Fruit fly (Drosophila melanogaster): ENCODE results near the gene CG33223.

Gene CG33223

DNA sequence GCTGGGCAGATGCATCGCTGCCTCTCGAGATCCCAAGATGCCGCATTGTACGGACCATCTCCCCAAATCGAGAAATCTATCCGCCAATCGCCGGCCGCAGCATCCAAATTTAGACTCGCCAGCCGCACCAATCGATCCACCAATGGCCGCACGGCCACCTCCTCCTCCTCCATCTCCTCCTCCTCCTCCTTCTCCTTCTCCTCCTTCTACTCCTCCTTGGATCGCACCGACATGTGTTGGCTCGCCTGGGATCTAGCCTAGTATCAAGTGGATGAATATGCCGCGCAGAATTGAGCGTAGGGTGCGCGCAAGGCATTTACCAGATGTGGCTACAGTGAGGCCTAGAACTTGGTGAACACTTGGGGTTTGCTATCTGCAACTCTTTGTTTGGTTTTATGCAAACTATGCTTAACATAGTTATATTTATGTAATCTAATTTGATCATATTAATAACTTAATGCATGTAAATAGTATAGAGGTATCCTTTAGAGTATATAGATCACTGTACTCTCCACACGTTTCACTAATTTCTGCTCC lies 28.6 kb downstream of the CG33223 start, which contains the start of gene org-1 (continued):
- no peak for TF ChIP-seq vnd (GFP tag; IDR thresholded peaks at IDR 0.05; ENCODE audit: partially characterized antibody)
- peak; percentile 89 to 95 for TF ChIP-seq dpn (GFP tag; optimal IDR thresholded peaks at IDR 0.05)
- TF ChIP-seq CG14050 (GFP tag; IDR thresholded peaks at IDR 0.05): peak; percentile 95
- peak; percentile 90 for TF ChIP-seq CG12155 (GFP tag; optimal IDR thresholded peaks at IDR 0.05)
- TF ChIP-seq CG2116 (GFP tag; optimal IDR thresholded peaks at IDR 0.05): peak; percentile 52
- no peak for TF ChIP-seq abd-A (tag; optimal IDR thresholded peaks at IDR 0.05)
- peak; percentile 96 for TF ChIP-seq CG9817 (tag; optimal IDR thresholded peaks at IDR 0.05)
- peak; percentile 86 for TF ChIP-seq CG2120 (GFP tag; optimal IDR thresholded peaks at IDR 0.05)
- no peak for TF ChIP-seq CG34224 (GFP tag; IDR thresholded peaks at IDR 0.05; ENCODE audit: partially characterized antibody)
- no peak for TF ChIP-seq sna (GFP tag; IDR thresholded peaks at IDR 0.05; ENCODE audit: partially characterized antibody)
- peak; percentile 94 for TF ChIP-seq NfI (GFP tag; optimal IDR thresholded peaks at IDR 0.05)
- peak; percentile 51 for TF ChIP-seq vfl (GFP tag; optimal IDR thresholded peaks at IDR 0.05)
- no peak for TF ChIP-seq lov (optimal IDR thresholded peaks at IDR 0.05)
- TF ChIP-seq lov (GFP tag; IDR thresholded peaks at IDR 0.05): peak; percentile 99
- TF ChIP-seq aop (GFP tag; IDR thresholded peaks at IDR 0.05): peak; percentile 93
- peak; percentile 98 for TF ChIP-seq CG15696 (tag; optimal IDR thresholded peaks at IDR 0.05)
- TF ChIP-seq CTCF (GFP tag; optimal IDR thresholded peaks at IDR 0.05): peak; percentile 58
- peak; percentile 93 for TF ChIP-seq CG1233 (GFP tag; optimal IDR thresholded peaks at IDR 0.05)
- TF ChIP-seq Dbx (GFP tag; IDR thresholded peaks at IDR 0.05): peak; percentile 94
- TF ChIP-seq row (GFP tag; IDR thresholded peaks at IDR 0.05): peak; percentile 99
- TF ChIP-seq CG11085 (GFP tag; IDR thresholded peaks at IDR 0.05): peak; percentile 93
- TF ChIP-seq CG10959 (GFP tag; IDR thresholded peaks at IDR 0.05): peak; percentile 99
- peak; percentile 93 for TF ChIP-seq CG10209 (GFP tag; optimal IDR thresholded peaks at IDR 0.05)
- peak; percentile 58 for TF ChIP-seq lbe (GFP tag; optimal IDR thresholded peaks at IDR 0.05)
- TF ChIP-seq bowl (GFP tag; IDR thresholded peaks at IDR 0.05): peak; percentile 93
- TF ChIP-seq Ssrp (tag; optimal IDR thresholded peaks at IDR 0.05): peak; percentile 96
- peak; percentile 98 for TF ChIP-seq dan (GFP tag; IDR thresholded peaks at IDR 0.05)
- peak; percentile 86 for TF ChIP-seq CG31441 (GFP tag; IDR thresholded peaks at IDR 0.05)
- TF ChIP-seq cg (GFP tag; optimal IDR thresholded peaks at IDR 0.05): no peak
- peak; percentile 85 for TF ChIP-seq kay (GFP tag; optimal IDR thresholded peaks at IDR 0.05)
- peak; percentile 97 for TF ChIP-seq E2f1 (GFP tag; IDR thresholded peaks at IDR 0.05)
- peak; percentile 99 for TF ChIP-seq CG34422 (GFP tag; IDR thresholded peaks at IDR 0.05)
- no peak for TF ChIP-seq nerfin-2 (GFP tag; IDR thresholded peaks at IDR 0.05; ENCODE audit: partially characterized antibody)
- TF ChIP-seq sc (optimal IDR thresholded peaks at IDR 0.05): no peak
- peak; percentile 93 for TF ChIP-seq sc (GFP tag; optimal IDR thresholded peaks at IDR 0.05)
- TF ChIP-seq CG4730 (GFP tag; IDR thresholded peaks at IDR 0.05): peak; percentile 97
- peak; percentile 97 for TF ChIP-seq sens-2 (GFP tag; IDR thresholded peaks at IDR 0.05)
- peak; percentile 87 for TF ChIP-seq Fer1 (GFP tag; optimal IDR thresholded peaks at IDR 0.05)
- no peak for TF ChIP-seq chinmo (GFP tag; IDR thresholded peaks at IDR 0.05; ENCODE audit: partially characterized antibody)
- peak; percentile 64 for TF ChIP-seq stwl (tag; optimal IDR thresholded peaks at IDR 0.05)
- peak; percentile 46 for TF ChIP-seq Bdp1 (GFP tag; optimal IDR thresholded peaks at IDR 0.05)
- TF ChIP-seq CG17385 (GFP tag; optimal IDR thresholded peaks at IDR 0.05): peak; percentile 90
- TF ChIP-seq CG17361 (GFP tag; IDR thresholded peaks at IDR 0.05): peak; percentile 93
- TF ChIP-seq Atf-2 (GFP tag; optimal IDR thresholded peaks at IDR 0.05): peak; percentile 80
- peak; percentile 79 for TF ChIP-seq slou (GFP tag; optimal IDR thresholded peaks at IDR 0.05)
- TF ChIP-seq ato (GFP tag; IDR thresholded peaks at IDR 0.05; ENCODE audit: partially characterized antibody): no peak
- no peak for TF ChIP-seq pita (GFP tag; optimal IDR thresholded peaks at IDR 0.05)
- TF ChIP-seq ci (GFP tag; IDR thresholded peaks at IDR 0.05): peak; percentile 98
- peak; percentile 93 for TF ChIP-seq Ravus (GFP tag; IDR thresholded peaks at IDR 0.05)
- peak; percentile 97 for TF ChIP-seq CG2712 (tag; optimal IDR thresholded peaks at IDR 0.05)
- TF ChIP-seq az2 (GFP tag; optimal IDR thresholded peaks at IDR 0.05): peak; percentile 95
- peak; percentile 72 for TF ChIP-seq CG15514 (GFP tag; optimal IDR thresholded peaks at IDR 0.05)
